Worm (Caenorhabditis elegans): ENCODE results near the gene F38B7.11.

Gene F38B7.11

ce11 chrV:11525338-11525737, 21.6 kb upstream of the F38B7.11 start:
- TF ChIP-seq zfh-2 (GFP tag; conservative IDR thresholded peaks at IDR 0.05), result peak; percentile 69
- TF ChIP-seq ets-4 (GFP tag; optimal IDR thresholded peaks at IDR 0.05), result no peak

ce11 chrV:11526927-11527491, 19.9 kb upstream of the F38B7.11 start:
- TF ChIP-seq atf-7 (tag; optimal IDR thresholded peaks at IDR 0.05) (no peak), sptf-2 (GFP tag; optimal IDR thresholded peaks at IDR 0.05) (no peak), ceh-58 (GFP tag; IDR thresholded peaks at IDR 0.05) (no peak), hlh-12 (tag; optimal IDR thresholded peaks at IDR 0.05) (no peak), lsy-27 (tag; optimal IDR thresholded peaks at IDR 0.05; ENCODE audit: borderline replicate concordance, insufficient read depth) (no peak), madf-10 (tag; optimal IDR thresholded peaks at IDR 0.05) (no peak), let-607 (tag; optimal IDR thresholded peaks at IDR 0.05) (no peak), ztf-3 (GFP tag; optimal IDR thresholded peaks at IDR 0.05) (no peak), sea-2 (GFP tag; IDR thresholded peaks at IDR 0.05) (no peak), rec-8 (tag; optimal IDR thresholded peaks at IDR 0.05) (no peak), madf-8 (GFP tag; conservative IDR thresholded peaks at IDR 0.05) (no peak), ceh-40 (GFP tag; IDR thresholded peaks at IDR 0.05) (no peak), ztf-6 (GFP tag; IDR thresholded peaks at IDR 0.05) (no peak), lsl-1 (GFP tag; optimal IDR thresholded peaks at IDR 0.05) (no peak), die-1 (tag; optimal IDR thresholded peaks at IDR 0.05) (no peak)

DNA sequence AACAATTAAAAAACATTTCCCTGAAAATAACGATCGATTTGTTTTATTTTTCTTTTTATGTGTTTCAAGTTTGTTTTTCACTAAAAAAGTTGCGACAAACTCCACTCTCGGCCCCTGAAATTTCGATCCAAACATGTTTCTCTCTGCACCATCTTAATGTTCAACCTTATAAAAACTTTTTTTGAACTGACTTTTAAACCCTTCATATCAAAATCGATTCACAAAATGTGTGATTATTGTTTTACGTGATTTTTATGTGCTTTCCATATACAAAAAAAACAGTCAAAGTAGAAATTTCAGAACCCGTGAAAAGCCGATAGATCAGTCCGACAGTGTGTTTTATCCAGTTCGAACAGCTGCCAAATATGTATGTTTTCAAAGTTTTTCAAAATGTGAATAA, 19.4 kb upstream of the F38B7.11 start, which contains the start of gene ccch-1:
Gene ccch-1 (plus strand): TSS at position 301 of the 400 bp plus-strand sequence.
- no peak for TF ChIP-seq T07F8.4 (tag; optimal IDR thresholded peaks at IDR 0.05)

DNA sequence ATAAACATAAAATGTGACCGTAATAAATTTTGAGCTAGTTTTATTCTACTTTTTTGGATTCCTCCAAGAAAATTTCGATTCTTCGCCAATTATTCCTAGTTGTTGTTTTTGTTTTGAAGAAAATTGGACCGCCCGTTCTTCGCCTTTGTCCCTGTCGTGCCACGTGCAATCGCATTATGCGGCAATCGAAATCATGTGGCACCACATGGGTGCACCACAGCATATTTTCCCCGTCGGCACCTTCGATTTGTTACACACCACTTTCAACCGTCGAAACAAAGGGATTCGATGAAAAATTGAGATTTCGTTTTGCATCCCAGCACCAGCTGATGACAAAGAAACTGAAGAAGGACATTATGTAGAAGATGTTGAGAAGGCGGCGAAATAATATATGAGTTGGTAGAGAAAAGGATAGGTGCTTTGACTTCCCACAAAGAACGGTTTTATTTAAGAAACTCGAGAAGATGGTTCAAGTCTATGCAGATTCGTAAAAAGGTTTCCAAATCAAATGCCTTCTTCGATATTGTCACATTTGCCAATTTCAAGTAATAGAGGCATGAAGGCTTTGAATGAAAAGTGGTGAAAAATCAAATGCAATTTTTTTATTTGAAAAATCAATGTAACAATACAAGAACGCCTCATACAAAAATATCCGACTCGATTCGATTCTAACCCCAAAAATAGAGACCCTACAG, 18.1 kb upstream of the F38B7.11 start:
- TF ChIP-seq ztf-28 (GFP tag; IDR thresholded peaks at IDR 0.05), result no peak
- no peak for TF ChIP-seq nhr-27 (tag; optimal IDR thresholded peaks at IDR 0.05)
- TF ChIP-seq snpc-1.3 (tag; optimal IDR thresholded peaks at IDR 0.05; ENCODE audit: insufficient read depth), result no peak

DNA sequence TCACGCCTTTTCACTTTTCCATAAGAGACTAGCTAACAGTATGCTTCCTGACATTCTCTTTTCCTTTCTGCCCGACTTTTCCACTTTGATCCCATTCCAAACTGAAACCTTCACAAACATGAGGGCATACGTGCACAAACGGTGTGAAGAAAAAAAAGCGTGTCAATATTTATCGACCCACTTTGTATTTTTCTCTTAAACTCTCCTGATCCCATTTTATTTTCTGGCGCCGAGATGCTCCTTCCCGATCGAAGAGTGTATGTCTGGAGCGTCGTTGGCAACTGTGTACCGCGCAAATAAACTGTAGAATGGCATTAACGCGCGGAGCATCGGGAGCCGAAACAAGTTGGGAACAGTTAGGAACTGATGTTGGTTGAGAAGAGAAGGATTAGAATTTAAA, 17.4 kb upstream of the F38B7.11 start:
- TF ChIP-seq T07F8.4 (tag; optimal IDR thresholded peaks at IDR 0.05) (no peak), madf-3 (GFP tag; IDR thresholded peaks at IDR 0.05) (no peak), ccch-3 (GFP tag; optimal IDR thresholded peaks at IDR 0.05) (no peak), mel-28 (tag; optimal IDR thresholded peaks at IDR 0.05; ENCODE audit: borderline replicate concordance) (no peak), pbrm-1 (GFP tag; IDR thresholded peaks at IDR 0.05) (no peak), snpc-1.3 (tag; optimal IDR thresholded peaks at IDR 0.05; ENCODE audit: insufficient read depth) (no peak), Y53G8AR.9 (GFP tag; conservative IDR thresholded peaks at IDR 0.05) (no peak), ztf-25 (GFP tag; IDR thresholded peaks at IDR 0.05) (no peak), unc-130 (GFP tag; optimal IDR thresholded peaks at IDR 0.05) (no peak), D2030.7 (GFP tag; IDR thresholded peaks at IDR 0.05) (no peak), Y53F4B.3 (GFP tag; IDR thresholded peaks at IDR 0.05) (no peak), dpl-1 (GFP tag; optimal IDR thresholded peaks at IDR 0.05) (no peak), nhr-120 (GFP tag; IDR thresholded peaks at IDR 0.05) (no peak), rpc-1 (optimal IDR thresholded peaks at IDR 0.05) (no peak), rpc-1 (tag; optimal IDR thresholded peaks at IDR 0.05) (no peak), zim-3 (tag; optimal IDR thresholded peaks at IDR 0.05) (no peak)

Data from whole organism, young adult.